Worm (Caenorhabditis elegans): ENCODE measurements around the gene dpy-6.
"Not testable (repeated sequence)": the region's sequence is repeated elsewhere in the genome, so short reads cannot be mapped to it uniquely, and the experiment has no call there.

Gene dpy-6

ce11 chrX:8416819-8417218 lies 38.6 kb downstream of the dpy-6 start, which contains the start of gene ced-8:
ced-8 (minus strand) TSS chrX:8416919.
- TF ChIP-seq ztf-23 (GFP tag; IDR thresholded peaks at IDR 0.05) = no peak
- TF ChIP-seq klf-2 (GFP tag; conservative IDR thresholded peaks at IDR 0.05) = no peak
- no peak for TF ChIP-seq T22C8.4 (GFP tag; IDR thresholded peaks at IDR 0.05)
- TF ChIP-seq med-1 (GFP tag; optimal IDR thresholded peaks at IDR 0.05; ENCODE audit: insufficient read depth) = no peak
- TF ChIP-seq cog-1 (tag; optimal IDR thresholded peaks at IDR 0.05) = no peak
- TF ChIP-seq flt-1 (GFP tag; IDR thresholded peaks at IDR 0.05) = no peak
- no peak for TF ChIP-seq ztf-29 (GFP tag; IDR thresholded peaks at IDR 0.05)
- no peak for TF ChIP-seq ref-1 (GFP tag; conservative IDR thresholded peaks at IDR 0.05)
- TF ChIP-seq tab-1 (GFP tag; IDR thresholded peaks at IDR 0.05) = no peak

ce11 chrX:8413130-8413529 lies 42.3 kb downstream of the dpy-6 start, which contains the start of gene F08F1.4:
F08F1.4 (plus strand) TSS chrX:8413430.
- no peak for TF ChIP-seq cog-1 (tag; optimal IDR thresholded peaks at IDR 0.05)
- no peak for TF ChIP-seq med-1 (GFP tag; optimal IDR thresholded peaks at IDR 0.05; ENCODE audit: insufficient read depth)
- no peak for TF ChIP-seq klf-2 (GFP tag; conservative IDR thresholded peaks at IDR 0.05)
- no peak for TF ChIP-seq ref-1 (GFP tag; conservative IDR thresholded peaks at IDR 0.05)
- TF ChIP-seq flt-1 (GFP tag; IDR thresholded peaks at IDR 0.05) = no peak
- no peak for TF ChIP-seq ztf-29 (GFP tag; IDR thresholded peaks at IDR 0.05)
- TF ChIP-seq ztf-23 (GFP tag; IDR thresholded peaks at IDR 0.05) = no peak
- no peak for TF ChIP-seq T22C8.4 (GFP tag; IDR thresholded peaks at IDR 0.05)
- no peak for TF ChIP-seq tab-1 (GFP tag; IDR thresholded peaks at IDR 0.05)

ce11 chrX:8410754-8411153 lies 44.7 kb downstream of the dpy-6 start, which contains the start of gene F08F1.9:
F08F1.9 (minus strand) TSS chrX:8410854.
- TF ChIP-seq ztf-23 (GFP tag; IDR thresholded peaks at IDR 0.05); ztf-29 (GFP tag; IDR thresholded peaks at IDR 0.05); cog-1 (tag; optimal IDR thresholded peaks at IDR 0.05): not testable (repeated sequence)

ce11 chrX:8408267-8408666 lies 47.2 kb downstream of the dpy-6 start, which contains the start of gene sulp-3:
sulp-3 (minus strand) TSS chrX:8408367.
- TF ChIP-seq klf-2 (GFP tag; conservative IDR thresholded peaks at IDR 0.05) (no peak), ztf-23 (GFP tag; IDR thresholded peaks at IDR 0.05) (no peak), T22C8.4 (GFP tag; IDR thresholded peaks at IDR 0.05) (no peak)

- no peak for TF ChIP-seq ztf-29 (GFP tag; IDR thresholded peaks at IDR 0.05)
- TF ChIP-seq flt-1 (GFP tag; IDR thresholded peaks at IDR 0.05) = no peak
- no peak for TF ChIP-seq cog-1 (tag; optimal IDR thresholded peaks at IDR 0.05)
- TF ChIP-seq klf-2 (GFP tag; conservative IDR thresholded peaks at IDR 0.05) = no peak
- TF ChIP-seq tab-1 (GFP tag; IDR thresholded peaks at IDR 0.05) = no peak
- TF ChIP-seq med-1 (GFP tag; optimal IDR thresholded peaks at IDR 0.05; ENCODE audit: insufficient read depth) = no peak
- TF ChIP-seq ztf-23 (GFP tag; IDR thresholded peaks at IDR 0.05) = no peak
- TF ChIP-seq ref-1 (GFP tag; conservative IDR thresholded peaks at IDR 0.05) = no peak
- no peak for TF ChIP-seq T22C8.4 (GFP tag; IDR thresholded peaks at IDR 0.05)
Measured at ce11 chrX:8406815-8407214, 48.6 kb downstream of the dpy-6 start.

- TF ChIP-seq cog-1 (tag; optimal IDR thresholded peaks at IDR 0.05) (peak; percentile 97), med-1 (GFP tag; optimal IDR thresholded peaks at IDR 0.05; ENCODE audit: insufficient read depth) (peak; percentile 82), klf-2 (GFP tag; conservative IDR thresholded peaks at IDR 0.05) (peak; percentile 95), tab-1 (GFP tag; IDR thresholded peaks at IDR 0.05) (peak; percentile 99), ztf-29 (GFP tag; IDR thresholded peaks at IDR 0.05) (peak; percentile 99), T22C8.4 (GFP tag; IDR thresholded peaks at IDR 0.05) (peak; percentile 96), flt-1 (GFP tag; IDR thresholded peaks at IDR 0.05) (peak; percentile 98), ztf-23 (GFP tag; IDR thresholded peaks at IDR 0.05) (peak; percentile 98), ref-1 (GFP tag; conservative IDR thresholded peaks at IDR 0.05) (peak; percentile 98)
Measured at ce11 chrX:8404308-8405085, 50.9 kb downstream of the dpy-6 start.
